Worm (Caenorhabditis elegans) whole organism, L4 larva: ENCODE data around the gene cyp-14A3.
A peak's percentile ranks its signal among the peaks of the same experiment; 100 is the strongest.

Source experiments
- F10B5.3 ChIP-seq: sonication (generic microtip); optimal IDR thresholded peaks from 2 replicates; lab custom pipeline; 2016; ENCODE audit warnings: mild to moderate bottlenecking, missing genetic modification characterization, missing compliant biosample characterization
- ZK546.5 ChIP-seq, 2 experiments: sonication (generic microtip); optimal IDR thresholded peaks; 2 replicates each; lab custom pipeline; 2017; ENCODE audit warnings: missing biosample characterization in 2 of 2, missing genetic modification characterization in 2 of 2
- aha-1 ChIP-seq: fragments of 150-350 bp; peaks from one replicate; lab custom pipeline; 2014; ENCODE audit warnings: missing biosample characterization, missing genetic modification characterization
- arid-1 ChIP-seq: fragments of 200-800 bp; sonication (Bioruptor generic); conservative IDR thresholded peaks from 2 replicates; pipeline ENCODE4 v1.3.6; 2022; ENCODE audit warnings: missing genetic modification reagents, missing genetic modification characterization, missing compliant biosample characterization
- attf-4 ChIP-seq: sonication (generic microtip); optimal IDR thresholded peaks from 3 replicates; lab custom pipeline; 2017; ENCODE audit warnings: missing biosample characterization, missing genetic modification characterization
- ceh-20 ChIP-seq: fragments of 200-800 bp; sonication (Bioruptor generic); IDR thresholded peaks from 2 replicates; pipeline ENCODE4 v1.3.6; 2022; ENCODE audit warnings: missing genetic modification reagents, missing genetic modification characterization, missing compliant biosample characterization
- ceh-44 ChIP-seq: fragments of 200-800 bp; sonication (Bioruptor generic); IDR thresholded peaks from 2 replicates; pipeline ENCODE4 v1.3.6; 2022; ENCODE audit warnings: missing genetic modification reagents, missing genetic modification characterization, missing compliant biosample characterization
- ces-1 ChIP-seq: fragments of 150-350 bp; sonication (generic microtip); optimal IDR thresholded peaks from 4 replicates; lab custom pipeline; 2014; ENCODE audit warnings: missing biosample characterization, missing genetic modification reagents, missing genetic modification characterization
- cey-2 ChIP-seq: sonication (generic microtip); optimal IDR thresholded peaks from 3 replicates; lab custom pipeline; 2017; ENCODE audit warnings: missing genetic modification characterization, mild to moderate bottlenecking, missing compliant biosample characterization, antibody characterized with exemption, borderline replicate concordance; ENCODE audit not compliant: insufficient read depth
- daf-16 ChIP-seq, 3 experiments: sonication (generic microtip); optimal IDR thresholded peaks; 2 replicates each; lab custom pipeline; 2016 to 2017; ENCODE audit warnings: missing genetic modification characterization in 3 of 3, missing genetic modification reagents in 3 of 3, mild to moderate bottlenecking in 2 of 3, missing compliant biosample characterization in 2 of 3, missing biosample characterization in 1 of 3, moderate library complexity in 1 of 3
- daf-19 ChIP-seq: fragments of 200-800 bp; sonication (Bioruptor generic); conservative IDR thresholded peaks from 2 replicates; pipeline ENCODE4 v1.3.6; 2022; ENCODE audit warnings: missing genetic modification characterization, missing compliant biosample characterization
- dmd-6 ChIP-seq: fragments of 200-800 bp; sonication (Bioruptor generic); IDR thresholded peaks from 2 replicates; pipeline ENCODE4 v1.3.6; 2022; ENCODE audit warnings: missing genetic modification reagents, missing genetic modification characterization, missing compliant biosample characterization
- dmd-9 ChIP-seq: fragments of 200-800 bp; sonication (Bioruptor generic); IDR thresholded peaks from 2 replicates; pipeline ENCODE4 v1.3.6; 2022; ENCODE audit warnings: missing genetic modification reagents, missing genetic modification characterization, missing compliant biosample characterization
- dve-1 ChIP-seq: sonication (generic microtip); optimal IDR thresholded peaks from 2 replicates; lab custom pipeline; 2017; ENCODE audit warnings: antibody characterized with exemption, mild to moderate bottlenecking, missing genetic modification characterization, missing compliant biosample characterization; ENCODE audit not compliant: insufficient read depth
- hif-1 ChIP-seq, 2 experiments: sonication (generic microtip); optimal IDR thresholded peaks; 2 replicates each; lab custom pipeline; 2016 to 2017; ENCODE audit warnings: missing compliant biosample characterization in 2 of 2, missing genetic modification characterization in 2 of 2, missing genetic modification reagents in 2 of 2, missing genotype in 2 of 2, mild to moderate bottlenecking in 1 of 2
- hlh-11 ChIP-seq: fragments of 200-800 bp; sonication (Bioruptor generic); optimal IDR thresholded peaks from 2 replicates; lab custom pipeline; 2018; ENCODE audit warnings: mild to moderate bottlenecking, missing genetic modification characterization, missing compliant biosample characterization
- hlh-30 ChIP-seq: sonication (generic microtip); optimal IDR thresholded peaks from 2 replicates; lab custom pipeline; 2017; ENCODE audit warnings: antibody characterized with exemption, mild to moderate bottlenecking, missing genetic modification characterization, missing compliant biosample characterization; ENCODE audit not compliant: insufficient read depth
- hmg-1.1 ChIP-seq: fragments of 200-800 bp; sonication (Bioruptor generic); IDR thresholded peaks from 2 replicates; pipeline ENCODE4 v1.3.6; 2022; ENCODE audit warnings: missing genetic modification reagents, missing genetic modification characterization, missing compliant biosample characterization
- jun-1 ChIP-seq: fragments of 150-350 bp; optimal IDR thresholded peaks from 2 replicates; lab custom pipeline; 2014; ENCODE audit warnings: missing biosample characterization, missing genetic modification reagents, missing genetic modification characterization
- lin-1 ChIP-seq: fragments of 200-800 bp; sonication (Bioruptor generic); IDR thresholded peaks from 2 replicates; pipeline ENCODE4 v1.3.6; 2022; ENCODE audit warnings: missing genetic modification reagents, missing genetic modification characterization, missing compliant biosample characterization
- lin-13 ChIP-seq: fragments of 150-350 bp; optimal IDR thresholded peaks from 2 replicates; lab custom pipeline; 2014; ENCODE audit warnings: missing biosample characterization, missing genetic modification reagents, missing genetic modification characterization
- mxl-3 ChIP-seq: fragments of 200-800 bp; sonication (Bioruptor generic); optimal IDR thresholded peaks from 2 replicates; lab custom pipeline; 2018; ENCODE audit warnings: mild to moderate bottlenecking, missing genetic modification characterization, missing compliant biosample characterization
- nhr-237 ChIP-seq: sonication (generic microtip); optimal IDR thresholded peaks from 2 replicates; lab custom pipeline; 2017; ENCODE audit warnings: missing biosample characterization, missing genetic modification characterization
- nhr-28 ChIP-seq: fragments of 150-350 bp; optimal IDR thresholded peaks from 2 replicates; lab custom pipeline; 2014; ENCODE audit warnings: missing biosample characterization, missing genetic modification characterization
- nhr-48 ChIP-seq: sonication (generic microtip); optimal IDR thresholded peaks from 2 replicates; lab custom pipeline; 2016; ENCODE audit warnings: mild to moderate bottlenecking, missing genetic modification characterization, missing compliant biosample characterization
- nhr-77 ChIP-seq: fragments of 150-350 bp; optimal IDR thresholded peaks from 2 replicates; lab custom pipeline; 2014; ENCODE audit warnings: missing biosample characterization, missing genetic modification characterization
- pha-4 ChIP-seq, 2 experiments: fragments of 150-350 bp in 1 of 2; fragments of 200-800 bp in 1 of 2; sonication (Bioruptor generic) in 1 of 2; IDR thresholded peaks in 1 of 2; optimal IDR thresholded peaks in 1 of 2; 2 replicates each; pipeline versions ENCODE4 v1.3.6 to Lab custom; 2014 to 2022; ENCODE audit warnings: missing genetic modification characterization in 2 of 2, missing genetic modification reagents in 2 of 2, missing biosample characterization in 1 of 2, missing compliant biosample characterization in 1 of 2
- php-3 ChIP-seq: fragments of 200-800 bp; sonication (Bioruptor generic); IDR thresholded peaks from 2 replicates; pipeline ENCODE4 v1.3.6; 2022; ENCODE audit warnings: missing genetic modification reagents, missing genetic modification characterization, missing compliant biosample characterization
- pqm-1 ChIP-seq: sonication (generic microtip); optimal IDR thresholded peaks from 2 replicates; lab custom pipeline; 2017; ENCODE audit warnings: missing biosample characterization, missing genetic modification characterization
- sdz-12 ChIP-seq: fragments of 200-800 bp; sonication (Bioruptor generic); optimal IDR thresholded peaks from 2 replicates; lab custom pipeline; 2018; ENCODE audit warnings: mild to moderate bottlenecking, missing genetic modification characterization, missing compliant biosample characterization
- tra-1 ChIP-seq: fragments of 200-800 bp; sonication (Bioruptor generic); IDR thresholded peaks from 2 replicates; pipeline ENCODE4 v1.3.6; 2022; ENCODE audit warnings: missing genetic modification reagents, missing genetic modification characterization, missing compliant biosample characterization
- unc-130 ChIP-seq: sonication (generic microtip); optimal IDR thresholded peaks from 2 replicates; lab custom pipeline; 2016; ENCODE audit warnings: missing genetic modification reagents, missing genetic modification characterization, missing compliant biosample characterization
- unc-39 ChIP-seq: sonication (generic microtip); optimal IDR thresholded peaks from 2 replicates; lab custom pipeline; 2017; ENCODE audit warnings: missing biosample characterization, missing genetic modification characterization
- unc-62 ChIP-seq, 3 experiments: fragments of 150-350 bp in 1 of 3; sonication (generic microtip); optimal IDR thresholded peaks in 2 of 3; peaks in 1 of 3; 1 replicate in 1 of 3; 2 replicates in 2 of 3; lab custom pipeline; 2014 to 2017; ENCODE audit warnings: missing biosample characterization in 3 of 3, missing genetic modification characterization in 3 of 3, missing genetic modification reagents in 3 of 3, missing genotype in 1 of 3
- vab-7 ChIP-seq: fragments of 200-800 bp; sonication (Bioruptor generic); IDR thresholded peaks from 2 replicates; pipeline ENCODE4 v1.3.6; 2022; ENCODE audit warnings: missing genetic modification reagents, missing genetic modification characterization, missing compliant biosample characterization
- zag-1 ChIP-seq: fragments of 150-350 bp; optimal IDR thresholded peaks from 2 replicates; lab custom pipeline; 2014; ENCODE audit warnings: missing biosample characterization, missing genetic modification characterization

The cyp-14A3 gene

DNA sequence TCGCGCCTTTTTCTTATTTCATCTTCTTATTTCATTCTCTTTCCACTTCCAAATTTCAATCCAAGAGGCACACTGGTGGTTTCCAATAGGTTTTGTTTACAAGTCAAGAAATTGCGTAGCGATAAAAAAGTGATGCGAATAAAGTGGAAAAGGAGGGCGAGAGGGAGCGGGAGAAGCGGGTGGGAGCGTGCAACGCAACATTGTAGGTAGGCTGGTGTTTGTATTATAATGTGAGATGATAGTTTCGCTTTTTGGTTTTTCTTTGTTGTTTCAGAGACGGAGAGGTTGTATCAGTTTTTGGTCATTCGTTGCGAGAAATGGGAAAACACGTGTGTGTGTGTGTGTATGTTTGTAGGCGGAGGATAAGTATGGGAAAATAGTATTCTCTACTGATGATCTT, 23.8 kb downstream of the cyp-14A3 start (continued):
- peak; percentile 83 for TF ChIP-seq dmd-6 (GFP tag; lab: Robert Waterston, UW)
- TF ChIP-seq lin-13 (GFP tag; lab: Kevin White, UChicago), result no peak
- no peak for TF ChIP-seq zag-1 (tag; lab: Kevin White, UChicago)
- peak in 1 of 2 experiments; percentile 68 for TF ChIP-seq daf-16 (GFP tag; optimal IDR thresholded peaks at IDR 0.05; lab: Kevin White, UChicago)
- peak; percentile 95 for TF ChIP-seq daf-16 (tag; optimal IDR thresholded peaks at IDR 0.05; lab: Kevin White, UChicago)
- TF ChIP-seq dmd-9 (GFP tag; lab: Robert Waterston, UW), result no peak
- peak; percentile 65; the same call in 1 of the 2 replicates for TF ChIP-seq tra-1 (GFP tag; lab: Robert Waterston, UW)
- TF ChIP-seq unc-39 (tag; lab: Kevin White, UChicago), result no peak
- no peak for TF ChIP-seq F10B5.3
- TF ChIP-seq pha-4 (GFP tag; IDR thresholded peaks at IDR 0.05; lab: Robert Waterston, UW), result no peak
- peak; percentile 68 for TF ChIP-seq pha-4 (tag; optimal IDR thresholded peaks at IDR 0.05; lab: Kevin White, UChicago)
- TF ChIP-seq hmg-1.1 (GFP tag; lab: Robert Waterston, UW), result peak; percentile 34; the same call in 1 of the 2 replicates
- peak; percentile 83 for TF ChIP-seq hlh-11 (tag; lab: Kevin White, UChicago)
- TF ChIP-seq pqm-1 (tag; lab: Kevin White, UChicago), result peak; percentile 66
- peak in 1 of 2 experiments; percentile 41 for TF ChIP-seq hif-1 (tag; optimal IDR thresholded peaks at IDR 0.05; lab: Kevin White, UChicago)
- TF ChIP-seq attf-4 (tag; lab: Kevin White, UChicago), result no peak
- peak; percentile 39 for TF ChIP-seq nhr-48 (tag; lab: Kevin White, UChicago)

DNA sequence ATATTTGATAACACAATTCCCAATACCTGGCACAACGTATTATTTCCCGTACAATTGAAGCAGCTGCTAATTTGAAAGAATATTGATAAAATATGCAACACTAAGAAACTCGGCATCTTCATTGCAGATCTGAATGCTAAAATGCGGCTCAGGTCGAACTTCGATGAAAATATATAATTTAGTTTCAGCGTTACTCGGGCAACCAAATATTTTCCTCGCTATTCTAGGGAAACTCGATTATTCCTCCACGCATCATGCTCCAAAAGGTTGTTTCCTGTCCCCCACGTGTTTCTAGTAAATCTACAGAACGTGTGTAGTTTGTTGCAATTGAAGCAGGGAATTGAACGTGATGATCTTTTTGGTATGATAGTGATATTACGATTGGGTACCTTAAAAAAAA, 24.9 kb downstream of the cyp-14A3 start:
- TF ChIP-seq unc-62 (GFP tag; optimal IDR thresholded peaks at IDR 0.05 in 1 of 2; lab: Kevin White, UChicago), result peak in 1 of 2 experiments; percentile 97
- TF ChIP-seq unc-62 (tag; optimal IDR thresholded peaks at IDR 0.05; lab: Kevin White, UChicago), result no peak
- TF ChIP-seq hlh-30 (tag; lab: Kevin White, UChicago), result no peak
- no peak for TF ChIP-seq cey-2 (tag; lab: Kevin White, UChicago)
- no peak for TF ChIP-seq arid-1
- peak; percentile 23 for TF ChIP-seq aha-1 (tag; lab: Kevin White, UChicago)
- no peak for TF ChIP-seq php-3
- no peak for TF ChIP-seq ceh-44 (GFP tag; lab: Robert Waterston, UW)
- peak; percentile 15 for TF ChIP-seq mxl-3 (GFP tag; lab: Kevin White, UChicago)
- TF ChIP-seq ceh-20, result no peak
- TF ChIP-seq ZK546.5 (tag; optimal IDR thresholded peaks at IDR 0.05; lab: Kevin White, UChicago), result no peak
- no peak for TF ChIP-seq unc-130 (GFP tag; lab: Kevin White, UChicago)
- no peak for TF ChIP-seq daf-19 (GFP tag; lab: Robert Waterston, UW)
- TF ChIP-seq pha-4 (GFP tag; IDR thresholded peaks at IDR 0.05; lab: Robert Waterston, UW), result no peak
- TF ChIP-seq pha-4 (tag; optimal IDR thresholded peaks at IDR 0.05; lab: Kevin White, UChicago), result no peak
- TF ChIP-seq attf-4 (tag; lab: Kevin White, UChicago), result no peak
- TF ChIP-seq hif-1 (tag; optimal IDR thresholded peaks at IDR 0.05; lab: Kevin White, UChicago), result no peak

DNA sequence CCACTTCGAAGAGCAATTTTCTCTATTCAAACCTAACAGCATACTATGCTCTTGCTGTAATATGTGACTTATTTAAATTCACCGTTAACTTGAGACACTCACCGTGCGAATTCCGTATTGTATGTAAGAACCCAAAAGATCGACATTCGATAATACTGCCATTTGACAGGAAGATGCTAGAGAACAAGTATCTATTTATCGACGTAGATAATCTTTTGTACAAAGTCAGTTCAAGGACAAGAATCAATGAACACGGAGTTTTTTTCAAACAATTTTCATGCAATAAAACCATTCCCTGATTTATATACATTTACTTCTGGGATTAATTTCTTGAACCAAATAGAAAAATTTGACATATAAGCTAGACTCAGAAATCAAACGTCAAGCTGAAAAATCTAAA, 25.7 kb downstream of the cyp-14A3 start, which contains the start of gene K08H2.7:
TSS of gene K08H2.7 (minus strand) at position 173 of the 400 bp plus-strand sequence.
- TF ChIP-seq hlh-30 (tag; lab: Kevin White, UChicago) (no peak), nhr-237 (tag; lab: Kevin White, UChicago) (no peak), aha-1 (tag; lab: Kevin White, UChicago) (peak; percentile 11), unc-39 (tag; lab: Kevin White, UChicago) (no peak)

DNA sequence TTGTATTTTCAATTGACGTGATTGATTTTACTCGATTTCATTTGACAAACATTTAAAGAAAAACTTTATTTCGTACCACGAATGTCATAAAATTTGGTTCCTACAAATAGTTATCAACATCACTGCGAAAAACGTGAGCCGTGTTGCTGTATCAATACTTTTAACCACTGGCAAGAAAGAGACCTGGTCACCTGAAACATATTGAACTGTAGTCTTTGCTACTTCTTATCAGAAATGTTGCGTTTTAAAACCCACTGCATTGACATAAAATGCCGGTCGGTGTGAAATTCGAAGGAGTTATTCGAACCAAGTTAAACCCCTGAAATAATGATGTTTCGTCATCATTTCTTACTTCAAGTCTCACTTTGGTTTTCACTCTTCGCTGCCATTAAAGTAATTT, 26.4 kb downstream of the cyp-14A3 start:
- TF ChIP-seq nhr-77 (tag; lab: Kevin White, UChicago) (peak; percentile 1), daf-16 (GFP tag; optimal IDR thresholded peaks at IDR 0.05; lab: Kevin White, UChicago) (no peak), daf-16 (tag; optimal IDR thresholded peaks at IDR 0.05; lab: Kevin White, UChicago) (peak; percentile 74), jun-1 (tag; lab: Kevin White, UChicago) (no peak), hlh-11 (tag; lab: Kevin White, UChicago) (peak; percentile 54), dmd-6 (GFP tag; lab: Robert Waterston, UW) (peak; percentile 74), sdz-12 (no peak), hlh-30 (tag; lab: Kevin White, UChicago) (peak; percentile 39), ces-1 (no peak), dve-1 (tag; lab: Kevin White, UChicago) (peak; percentile 61), vab-7 (GFP tag; lab: Robert Waterston, UW) (no peak), lin-1 (GFP tag; lab: Robert Waterston, UW) (no peak), nhr-28 (tag; lab: Kevin White, UChicago) (peak; percentile 52), attf-4 (tag; lab: Kevin White, UChicago) (no peak)
